Fruit fly (Drosophila melanogaster): Measurements from ENCODE around the gene Prosbeta6.

- TF ChIP-seq CG1620 (GFP tag; optimal IDR thresholded peaks at IDR 0.05), result peak; percentile 79
- peak; percentile 76 for TF ChIP-seq Mnt (GFP tag; optimal IDR thresholded peaks at IDR 0.05)
- peak; percentile 65 for TF ChIP-seq pad (GFP tag; optimal IDR thresholded peaks at IDR 0.05)
- peak; percentile 35 for TF ChIP-seq CG11617 (GFP tag; optimal IDR thresholded peaks at IDR 0.05)
- no peak for TF ChIP-seq ovo (GFP tag; optimal IDR thresholded peaks at IDR 0.05)
- peak; percentile 4 for TF ChIP-seq tj (GFP tag; optimal IDR thresholded peaks at IDR 0.05)
- peak; percentile 16 for TF ChIP-seq CG7045 (GFP tag; optimal IDR thresholded peaks at IDR 0.05)
- TF ChIP-seq Hr96 (GFP tag; optimal IDR thresholded peaks at IDR 0.05), result no peak
- TF ChIP-seq Clk (GFP tag; optimal IDR thresholded peaks at IDR 0.05), result peak; percentile 42
- TF ChIP-seq CG14711 (tag; optimal IDR thresholded peaks at IDR 0.05), result peak; percentile 54
- TF ChIP-seq kay (GFP tag; ENCODE audit: borderline replicate concordance), result no peak
- peak; percentile 60 for TF ChIP-seq CG33017 (tag; optimal IDR thresholded peaks at IDR 0.05)
- peak; percentile 60 for TF ChIP-seq toe (GFP tag; optimal IDR thresholded peaks at IDR 0.05)
Observed at dm6 chr3L:16615132-16615709, 5.0 kb upstream of the Prosbeta6 start, which contains the start of gene Mo25.

All from whole organism, adult.